Worm (Caenorhabditis elegans) whole organism, early embryonic: ENCODE results near the gene igcm-3.

Experiments
- ama-1 ChIP-seq: fragments of 150-350 bp; optimal IDR thresholded peaks from 2 replicates; lab custom pipeline; 2014
- pes-1 ChIP-seq: fragments of 200-800 bp; sonication (Bioruptor generic); IDR thresholded peaks from 2 replicates; pipeline ENCODE4 v1.3.6; 2022; ENCODE audit warnings: missing genetic modification reagents, missing genetic modification characterization, missing compliant biosample characterization
- sea-1 ChIP-seq: fragments of 200-800 bp; sonication (Bioruptor generic); conservative IDR thresholded peaks from 2 replicates; pipeline ENCODE4 v1.3.6; 2022; ENCODE audit warnings: missing genetic modification characterization, missing compliant biosample characterization

DNA sequence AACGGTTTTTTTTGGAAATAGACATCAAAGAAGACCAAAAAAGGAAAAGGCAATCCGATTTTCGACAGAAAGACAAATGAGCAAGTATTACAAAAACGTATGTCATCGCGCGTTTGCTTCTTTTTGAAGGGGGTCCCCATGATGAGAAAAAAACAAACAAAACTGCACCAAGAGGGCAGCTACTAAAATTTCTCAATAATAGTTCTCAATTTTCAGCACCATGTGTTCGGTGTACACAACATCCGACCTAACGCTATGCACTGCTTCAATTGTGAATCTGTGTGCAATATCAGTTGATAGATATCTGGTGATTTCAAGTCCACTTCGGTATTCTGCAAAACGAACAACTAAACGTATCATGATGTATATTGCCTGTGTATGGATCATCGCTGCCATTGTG, 31.1 kb downstream of the igcm-3 start:
- TF ChIP-seq pes-1 (GFP tag; lab: Robert Waterston, UW) (no peak), sea-1 (GFP tag; lab: Robert Waterston, UW) (no peak), ama-1 (lab: Kevin White, UChicago) (no peak)
